Fruit fly (Drosophila melanogaster) Kc167 (cell line): ENCODE data around the gene CG33769.

Experiments
- Myc ChIP-seq: fragments of >200 bp; optimal IDR thresholded peaks from 2 replicates; lab custom pipeline; 2017; ENCODE audit warnings: missing external identifiers
- h ChIP-seq: fragments of >200 bp; optimal IDR thresholded peaks from 3 replicates; lab custom pipeline; 2018; ENCODE audit warnings: missing external identifiers
- insv ChIP-seq: fragments of >200 bp; optimal IDR thresholded peaks from 3 replicates; lab custom pipeline; 2018; ENCODE audit warnings: missing external identifiers
- ttk ChIP-seq: sonication (Bioruptor generic); optimal IDR thresholded peaks from 2 replicates; lab custom pipeline; 2017; ENCODE audit warnings: missing external identifiers

dm6 chr3L:22648372-22648771, 645 bp downstream of the CG33769 start, which contains the start of gene CG33770:
- TF ChIP-seq Myc (lab: Kevin White, UChicago) (no peak), insv (lab: Kevin White, UChicago) (no peak), h (lab: Kevin White, UChicago) (no peak), ttk (lab: Kevin White, UChicago) (no peak)
